Worm (Caenorhabditis elegans) whole organism, late embryonic: Measurements from ENCODE around the gene Y51B9A.7.

Source experiments
- F13H6.1 ChIP-seq: sonication (generic microtip); optimal IDR thresholded peaks from 2 replicates; lab custom pipeline; 2016; ENCODE audit warnings: missing genetic modification characterization, missing compliant biosample characterization
- K09A11.1 ChIP-seq: sonication (generic microtip); optimal IDR thresholded peaks from 2 replicates; lab custom pipeline; 2017; ENCODE audit warnings: antibody characterized with exemption, mild to moderate bottlenecking, missing genetic modification characterization, missing compliant biosample characterization; ENCODE audit not compliant: insufficient read depth
- T23F11.4 ChIP-seq: fragments of 200-800 bp; sonication (Bioruptor generic); optimal IDR thresholded peaks from 2 replicates; lab custom pipeline; 2018; ENCODE audit warnings: mild to moderate bottlenecking, missing genetic modification characterization, missing compliant biosample characterization
- ama-1 ChIP-seq: fragments of 150-350 bp; optimal IDR thresholded peaks from 2 replicates; lab custom pipeline; 2014
- ceh-14 ChIP-seq: sonication (generic microtip); optimal IDR thresholded peaks from 2 replicates; lab custom pipeline; 2016; ENCODE audit warnings: missing genotype, missing genetic modification characterization, missing compliant biosample characterization
- ceh-18 ChIP-seq: sonication (generic microtip); optimal IDR thresholded peaks from 2 replicates; lab custom pipeline; 2016; ENCODE audit warnings: missing genetic modification characterization, missing compliant biosample characterization
- ceh-19 ChIP-seq: fragments of 200-800 bp; sonication (Bioruptor generic); optimal IDR thresholded peaks from 2 replicates; lab custom pipeline; 2018; ENCODE audit warnings: mild to moderate bottlenecking, missing genetic modification characterization, missing compliant biosample characterization
- ceh-2 ChIP-seq: sonication (generic microtip); optimal IDR thresholded peaks from 2 replicates; lab custom pipeline; 2016; ENCODE audit warnings: missing genotype, missing genetic modification characterization, missing compliant biosample characterization
- ceh-22 ChIP-seq: sonication (generic microtip); optimal IDR thresholded peaks from 2 replicates; lab custom pipeline; 2017; ENCODE audit warnings: missing biosample characterization, missing genetic modification characterization
- ceh-24 ChIP-seq: sonication (generic microtip); optimal IDR thresholded peaks from 2 replicates; lab custom pipeline; 2016; ENCODE audit warnings: mild to moderate bottlenecking, missing genetic modification characterization, missing compliant biosample characterization
- ceh-31 ChIP-seq: sonication (generic microtip); optimal IDR thresholded peaks from 2 replicates; lab custom pipeline; 2016; ENCODE audit warnings: missing genetic modification characterization, missing compliant biosample characterization
- ceh-45 ChIP-seq: fragments of 200-800 bp; sonication (Bioruptor generic); IDR thresholded peaks from 2 replicates; pipeline ENCODE4 v1.3.6; 2022; ENCODE audit warnings: missing genetic modification reagents, missing genetic modification characterization, missing compliant biosample characterization
- dmd-4 ChIP-seq: sonication (generic microtip); optimal IDR thresholded peaks from 2 replicates; lab custom pipeline; 2016; ENCODE audit warnings: borderline replicate concordance, missing genetic modification characterization, missing compliant biosample characterization
- dve-1 ChIP-seq: sonication (generic microtip); optimal IDR thresholded peaks from 2 replicates; lab custom pipeline; 2017; ENCODE audit warnings: antibody characterized with exemption, mild to moderate bottlenecking, missing genetic modification characterization, missing compliant biosample characterization
- gmeb-2 ChIP-seq: sonication (generic microtip); optimal IDR thresholded peaks from 2 replicates; lab custom pipeline; 2016; ENCODE audit warnings: missing genetic modification characterization, inconsistent platforms, missing compliant biosample characterization
- hlh-15 ChIP-seq: sonication (generic microtip); optimal IDR thresholded peaks from 2 replicates; lab custom pipeline; 2016; ENCODE audit warnings: missing genetic modification characterization, missing compliant biosample characterization
- hlh-30 ChIP-seq: sonication (generic microtip); optimal IDR thresholded peaks from 2 replicates; lab custom pipeline; 2017; ENCODE audit warnings: antibody characterized with exemption, missing genetic modification characterization, missing compliant biosample characterization; ENCODE audit not compliant: insufficient read depth
- lim-6 ChIP-seq: sonication (generic microtip); optimal IDR thresholded peaks from 2 replicates; lab custom pipeline; 2016; ENCODE audit warnings: missing genetic modification characterization, missing compliant biosample characterization
- lin-11 ChIP-seq: fragments of 200-800 bp; sonication (Bioruptor generic); optimal IDR thresholded peaks from 2 replicates; lab custom pipeline; 2018; ENCODE audit warnings: mild to moderate bottlenecking, missing genetic modification characterization, missing compliant biosample characterization
- mec-3 ChIP-seq: sonication (generic microtip); optimal IDR thresholded peaks from 2 replicates; lab custom pipeline; 2016; ENCODE audit warnings: borderline replicate concordance, missing genetic modification characterization, missing compliant biosample characterization
- nhr-11 ChIP-seq: fragments of 150-350 bp; optimal IDR thresholded peaks from 2 replicates; lab custom pipeline; 2014; ENCODE audit warnings: missing biosample characterization, missing genetic modification characterization
- nhr-232 ChIP-seq: sonication (generic microtip); optimal IDR thresholded peaks from 2 replicates; lab custom pipeline; 2016; ENCODE audit warnings: missing genetic modification characterization, missing compliant biosample characterization
- npax-4 ChIP-seq: sonication (generic microtip); optimal IDR thresholded peaks from 2 replicates; lab custom pipeline; 2016; ENCODE audit warnings: missing genetic modification characterization, missing compliant biosample characterization
- odd-2 ChIP-seq: sonication (generic microtip); optimal IDR thresholded peaks from 2 replicates; lab custom pipeline; 2017; ENCODE audit warnings: antibody characterized with exemption, mild to moderate bottlenecking, missing genetic modification characterization, missing compliant biosample characterization
- pat-9 ChIP-seq: fragments of 200-800 bp; sonication (Bioruptor generic); optimal IDR thresholded peaks from 2 replicates; lab custom pipeline; 2018; ENCODE audit warnings: mild to moderate bottlenecking, missing genetic modification characterization, moderate library complexity, missing compliant biosample characterization
- pax-1 ChIP-seq: fragments of 150-350 bp; optimal IDR thresholded peaks from 2 replicates; lab custom pipeline; 2014; ENCODE audit warnings: missing biosample characterization, missing genetic modification characterization
- pha-4 ChIP-seq: fragments of 150-350 bp; optimal IDR thresholded peaks from 2 replicates; lab custom pipeline; 2018; ENCODE audit warnings: missing biosample characterization, missing genetic modification reagents, missing genetic modification characterization
- pqm-1 ChIP-seq: sonication (generic microtip); optimal IDR thresholded peaks from 2 replicates; lab custom pipeline; 2016; ENCODE audit warnings: missing genetic modification characterization, missing compliant biosample characterization
- pros-1 ChIP-seq: fragments of 150-350 bp; optimal IDR thresholded peaks from 2 replicates; lab custom pipeline; 2014; ENCODE audit warnings: missing biosample characterization, missing genetic modification reagents, missing genetic modification characterization
- ref-2 ChIP-seq: sonication (generic microtip); optimal IDR thresholded peaks from 2 replicates; lab custom pipeline; 2016; ENCODE audit warnings: missing genetic modification characterization, missing compliant biosample characterization
- rnt-1 ChIP-seq: sonication (generic microtip); optimal IDR thresholded peaks from 2 replicates; lab custom pipeline; 2016; ENCODE audit warnings: missing genetic modification characterization, missing compliant biosample characterization
- sox-2 ChIP-seq: fragments of 200-800 bp; sonication (Bioruptor generic); IDR thresholded peaks from 2 replicates; pipeline ENCODE4 v1.3.6; 2022; ENCODE audit warnings: missing genetic modification reagents, missing genetic modification characterization, missing compliant biosample characterization
- sox-4 ChIP-seq: sonication (generic microtip); optimal IDR thresholded peaks from 2 replicates; lab custom pipeline; 2017; ENCODE audit warnings: mild to moderate bottlenecking, missing genetic modification characterization, inconsistent platforms, missing compliant biosample characterization
- syd-9 ChIP-seq: sonication (generic microtip); optimal IDR thresholded peaks from 2 replicates; lab custom pipeline; 2016; ENCODE audit warnings: mild to moderate bottlenecking, missing genetic modification characterization, moderate library complexity, missing compliant biosample characterization
- tbx-2 ChIP-seq: sonication (generic microtip); optimal IDR thresholded peaks from 2 replicates; lab custom pipeline; 2016; ENCODE audit warnings: missing genetic modification characterization, missing compliant biosample characterization
- ttx-3 ChIP-seq: sonication (generic microtip); optimal IDR thresholded peaks from 2 replicates; lab custom pipeline; 2016; ENCODE audit warnings: missing genetic modification reagents, missing genetic modification characterization, missing compliant biosample characterization
- unc-3 ChIP-seq, 2 experiments: fragments of 200-800 bp in 1 of 2; sonication (Bioruptor generic) in 1 of 2; sonication (generic microtip) in 1 of 2; conservative IDR thresholded peaks in 1 of 2; optimal IDR thresholded peaks in 1 of 2; 2 replicates each; pipeline versions ENCODE4 v1.3.6 to Lab custom; 2016 to 2022; ENCODE audit warnings: missing compliant biosample characterization in 2 of 2, missing genetic modification characterization in 2 of 2, missing genetic modification reagents in 1 of 2
- unc-42 ChIP-seq: sonication (generic microtip); optimal IDR thresholded peaks from 2 replicates; lab custom pipeline; 2016; ENCODE audit warnings: missing genotype, missing genetic modification characterization, missing compliant biosample characterization
- unc-55 ChIP-seq: sonication (generic microtip); optimal IDR thresholded peaks from 2 replicates; lab custom pipeline; 2017; ENCODE audit warnings: missing biosample characterization, missing genetic modification reagents, missing genetic modification characterization
- unc-86 ChIP-seq: sonication (generic microtip); optimal IDR thresholded peaks from 2 replicates; lab custom pipeline; 2016; ENCODE audit warnings: missing genetic modification characterization, missing compliant biosample characterization
- zip-5 ChIP-seq: sonication (generic microtip); optimal IDR thresholded peaks from 2 replicates; lab custom pipeline; 2016; ENCODE audit warnings: missing genetic modification characterization, missing compliant biosample characterization

Gene Y51B9A.7

ce11 chrII:9392724-9393123, 7.1 kb upstream of the Y51B9A.7 start, which contains the start of gene lido-17:
TSS of gene lido-17 (minus strand) at chrII:9392824.
- TF ChIP-seq sox-4 (no peak), dmd-4 (tag; lab: Kevin White, UChicago) (no peak), unc-55 (GFP tag; lab: Kevin White, UChicago) (no peak), ceh-24 (no peak), odd-2 (tag; lab: Kevin White, UChicago) (no peak), ceh-19 (GFP tag; lab: Kevin White, UChicago) (no peak), rnt-1 (tag; lab: Kevin White, UChicago) (no peak), pha-4 (tag; lab: Kevin White, UChicago) (no peak), nhr-232 (tag; lab: Kevin White, UChicago) (no peak)

- TF ChIP-seq ref-2 (tag; lab: Kevin White, UChicago) (no peak), ceh-31 (tag; lab: Kevin White, UChicago) (no peak), pat-9 (tag; lab: Kevin White, UChicago) (no peak), ceh-14 (tag; lab: Kevin White, UChicago) (no peak), nhr-232 (tag; lab: Kevin White, UChicago) (no peak), syd-9 (no peak), ceh-19 (GFP tag; lab: Kevin White, UChicago) (no peak), T23F11.4 (GFP tag; lab: Kevin White, UChicago) (no peak), K09A11.1 (tag; lab: Kevin White, UChicago) (no peak), ceh-45 (GFP tag; lab: Robert Waterston, UW) (no peak), gmeb-2 (no peak), F13H6.1 (tag; lab: Kevin White, UChicago) (no peak), nhr-11 (no peak), ceh-18 (tag; lab: Kevin White, UChicago) (no peak)
Observed at ce11 chrII:9397496-9397895, 2.4 kb upstream of the Y51B9A.7 start, which contains the start of gene Y51B9A.9. TSS of gene Y51B9A.9 (minus strand) at chrII:9397596.

ce11 chrII:9398370-9398901, 1.4 kb upstream of the Y51B9A.7 start, which contains the start of the genes Y51B9A.14 and Y51B9A.8:
TSS of gene Y51B9A.14 (minus strand) at chrII:9398470.
TSS of gene Y51B9A.8 (plus strand) at chrII:9398851.
- TF ChIP-seq dmd-4 (tag; lab: Kevin White, UChicago), result no peak
- no peak for TF ChIP-seq hlh-30
- TF ChIP-seq unc-42, result no peak
- TF ChIP-seq sox-4, result no peak
- no peak for TF ChIP-seq pros-1
- TF ChIP-seq ttx-3 (tag; lab: Kevin White, UChicago), result no peak
- TF ChIP-seq ref-2 (tag; lab: Kevin White, UChicago), result no peak
- no peak for TF ChIP-seq pax-1 (tag; lab: Kevin White, UChicago)
- TF ChIP-seq npax-4 (tag; lab: Kevin White, UChicago), result no peak
- no peak for TF ChIP-seq zip-5
- TF ChIP-seq ceh-18 (tag; lab: Kevin White, UChicago), result no peak
- TF ChIP-seq lim-6 (tag; lab: Kevin White, UChicago), result no peak
- no peak for TF ChIP-seq ceh-14 (tag; lab: Kevin White, UChicago)
- TF ChIP-seq ceh-2 (tag; lab: Kevin White, UChicago), result no peak
- TF ChIP-seq gmeb-2, result no peak

- TF ChIP-seq ceh-24 (no peak), syd-9 (no peak)
- TF ChIP-seq, all 69 proteins: peak for 0
Observed at ce11 chrII:9403087-9403486, 3.2 kb downstream of the Y51B9A.7 start, which contains the start of gene Y51B9A.6. TSS of gene Y51B9A.6 (minus strand) at chrII:9403187.

- TF ChIP-seq tbx-2 (no peak), pqm-1 (tag; lab: Kevin White, UChicago) (no peak), lin-11 (tag; lab: Kevin White, UChicago) (no peak), pax-1 (tag; lab: Kevin White, UChicago) (no peak), ceh-22 (tag; lab: Kevin White, UChicago) (no peak), unc-3 (GFP tag; conservative IDR thresholded peaks at IDR 0.05; lab: Robert Waterston, UW) (no peak), unc-3 (tag; optimal IDR thresholded peaks at IDR 0.05; lab: Kevin White, UChicago) (no peak), sox-2 (GFP tag; lab: Robert Waterston, UW) (no peak), dve-1 (tag; lab: Kevin White, UChicago) (no peak), unc-86 (no peak), ama-1 (lab: Kevin White, UChicago) (no peak), pat-9 (tag; lab: Kevin White, UChicago) (no peak), hlh-15 (no peak), mec-3 (tag; lab: Kevin White, UChicago) (no peak), ceh-31 (tag; lab: Kevin White, UChicago) (no peak)
Observed at ce11 chrII:9403846-9404245, 4.0 kb downstream of the Y51B9A.7 start, which contains the start of gene Y51B9A.5. TSS of gene Y51B9A.5 (plus strand) at chrII:9404146.
